Fruit fly (Drosophila melanogaster) whole organism, adult: Measurements from ENCODE around the gene CG32425.
A peak's percentile ranks its signal among the peaks of the same experiment; 100 is the strongest.

Source experiments
- CG11617 ChIP-seq: fragments of 200-800 bp; sonication (Bioruptor generic); optimal IDR thresholded peaks from 2 replicates; lab custom pipeline; 2017; ENCODE audit warnings: mild to moderate bottlenecking, missing biosample characterization, missing genetic modification reagents, missing genetic modification characterization
- CG12768 ChIP-seq: fragments of 200-800 bp; sonication (Bioruptor generic); optimal IDR thresholded peaks from 2 replicates; lab custom pipeline; 2017; ENCODE audit warnings: missing biosample characterization, missing genetic modification characterization, mild to moderate bottlenecking, moderate library complexity, missing genetic modification reagents
- CG14711 ChIP-seq: fragments of 200-800 bp; sonication (Bioruptor generic); optimal IDR thresholded peaks from 2 replicates; lab custom pipeline; 2018; ENCODE audit warnings: missing biosample characterization, mild to moderate bottlenecking, missing genetic modification characterization, moderate library complexity
- CG1620 ChIP-seq: fragments of 200-800 bp; sonication (Bioruptor generic); optimal IDR thresholded peaks from 2 replicates; lab custom pipeline; 2016; ENCODE audit warnings: missing biosample characterization, missing genetic modification characterization
- CG33017 ChIP-seq: fragments of 200-800 bp; sonication (Bioruptor generic); optimal IDR thresholded peaks from 2 replicates; lab custom pipeline; 2018; ENCODE audit warnings: missing biosample characterization, mild to moderate bottlenecking, missing genetic modification characterization, moderate library complexity
- CG5204 ChIP-seq: fragments of 200-800 bp; sonication (Bioruptor generic); optimal IDR thresholded peaks from 2 replicates; lab custom pipeline; 2016; ENCODE audit warnings: missing biosample characterization, missing genetic modification characterization
- CG7045 ChIP-seq: fragments of 200-800 bp; sonication (Bioruptor generic); optimal IDR thresholded peaks from 2 replicates; lab custom pipeline; 2017; ENCODE audit warnings: missing biosample characterization, mild to moderate bottlenecking, missing genetic modification characterization
- CG7101 ChIP-seq: fragments of 200-800 bp; sonication (Bioruptor generic); optimal IDR thresholded peaks from 2 replicates; lab custom pipeline; 2018; ENCODE audit warnings: missing biosample characterization, mild to moderate bottlenecking, missing genetic modification characterization, moderate library complexity
- Clk ChIP-seq: fragments of 200-800 bp; sonication (Bioruptor generic); optimal IDR thresholded peaks from 2 replicates; lab custom pipeline; 2017; ENCODE audit warnings: missing biosample characterization, missing genetic modification characterization
- Crg-1 ChIP-seq: fragments of 200-800 bp; sonication (Bioruptor generic); optimal IDR thresholded peaks from 2 replicates; lab custom pipeline; 2016; ENCODE audit warnings: missing biosample characterization, missing genetic modification characterization
- Hr96 ChIP-seq: fragments of 200-800 bp; sonication (Bioruptor generic); optimal IDR thresholded peaks from 2 replicates; lab custom pipeline; 2016; ENCODE audit warnings: missing biosample characterization, missing genetic modification characterization
- Mnt ChIP-seq: fragments of 200-800 bp; sonication (Bioruptor generic); optimal IDR thresholded peaks from 2 replicates; lab custom pipeline; 2016; ENCODE audit warnings: missing biosample characterization, mild to moderate bottlenecking, missing genetic modification characterization
- bab1 ChIP-seq: fragments of 200-800 bp; sonication (Bioruptor generic); optimal IDR thresholded peaks from 3 replicates; lab custom pipeline; 2019; ENCODE audit warnings: missing biosample characterization, mild to moderate bottlenecking, missing genetic modification characterization, moderate library complexity
- cic ChIP-seq: fragments of 200-800 bp; sonication (Bioruptor generic); optimal IDR thresholded peaks from 2 replicates; lab custom pipeline; 2017; ENCODE audit warnings: missing biosample characterization, mild to moderate bottlenecking, missing genetic modification characterization, moderate library complexity
- cnc ChIP-seq, 2 experiments: fragments of >200 bp; optimal IDR thresholded peaks; 2 replicates each; lab custom pipeline; 2017
- kay ChIP-seq: fragments of 200-800 bp; sonication (Bioruptor generic); peaks from one replicate; lab custom pipeline; 2016; ENCODE audit warnings: missing biosample characterization, missing genetic modification characterization, borderline replicate concordance
- ovo ChIP-seq: fragments of 200-800 bp; sonication (Bioruptor generic); optimal IDR thresholded peaks from 2 replicates; lab custom pipeline; 2016; ENCODE audit warnings: missing biosample characterization, missing genetic modification characterization
- pad ChIP-seq: fragments of 200-800 bp; sonication (Bioruptor generic); optimal IDR thresholded peaks from 3 replicates; lab custom pipeline; 2017; ENCODE audit warnings: missing biosample characterization, missing genetic modification characterization, mild to moderate bottlenecking, moderate library complexity, missing genetic modification reagents
- tj ChIP-seq: fragments of 200-800 bp; sonication (Bioruptor generic); optimal IDR thresholded peaks from 3 replicates; lab custom pipeline; 2017; ENCODE audit warnings: missing biosample characterization, mild to moderate bottlenecking, missing genetic modification characterization, moderate library complexity
- toe ChIP-seq: fragments of 200-800 bp; sonication (Bioruptor generic); optimal IDR thresholded peaks from 2 replicates; lab custom pipeline; 2016; ENCODE audit warnings: missing biosample characterization, missing genetic modification characterization

Gene CG32425

dm6 chr3L:20460383-20460782, 36.7 kb upstream of the CG32425 start, which contains the start of gene mag:
TSS of gene mag (plus strand) at chr3L:20460683.
- TF ChIP-seq CG7101 (tag; lab: Kevin White, UChicago): no peak
- TF ChIP-seq CG5204 (GFP tag; lab: Kevin White, UChicago): no peak
- no peak for TF ChIP-seq Crg-1 (GFP tag; lab: Kevin White, UChicago)
- TF ChIP-seq pad (GFP tag; lab: Kevin White, UChicago): no peak
- TF ChIP-seq cnc (optimal IDR thresholded peaks at IDR 0.05; lab: Kevin White, UChicago): no peak
- no peak for TF ChIP-seq CG33017 (tag; lab: Kevin White, UChicago)
- no peak for TF ChIP-seq kay (GFP tag; lab: Kevin White, UChicago)
- TF ChIP-seq CG1620: no peak

dm6 chr3L:20462391-20462790, 34.7 kb upstream of the CG32425 start:
- no peak for TF ChIP-seq CG7045 (GFP tag; lab: Kevin White, UChicago)
- no peak for TF ChIP-seq pad (GFP tag; lab: Kevin White, UChicago)
- TF ChIP-seq Clk (GFP tag; lab: Kevin White, UChicago): no peak
- TF ChIP-seq CG14711: no peak
- TF ChIP-seq cic (GFP tag; lab: Kevin White, UChicago): no peak
- TF ChIP-seq ovo (GFP tag; lab: Kevin White, UChicago): no peak
- no peak for TF ChIP-seq Hr96 (GFP tag; lab: Kevin White, UChicago)
- no peak for TF ChIP-seq CG12768 (GFP tag; lab: Kevin White, UChicago)
- TF ChIP-seq CG5204 (GFP tag; lab: Kevin White, UChicago): no peak
- no peak for TF ChIP-seq toe (GFP tag; lab: Kevin White, UChicago)
- no peak for TF ChIP-seq cnc (optimal IDR thresholded peaks at IDR 0.05; lab: Kevin White, UChicago)

- TF ChIP-seq CG7101 (tag; lab: Kevin White, UChicago): no peak
- no peak for TF ChIP-seq pad (GFP tag; lab: Kevin White, UChicago)
- TF ChIP-seq ovo (GFP tag; lab: Kevin White, UChicago): no peak
- TF ChIP-seq toe (GFP tag; lab: Kevin White, UChicago): no peak
- no peak for TF ChIP-seq cnc (optimal IDR thresholded peaks at IDR 0.05; lab: Kevin White, UChicago)
- TF ChIP-seq bab1 (GFP tag; lab: Kevin White, UChicago): no peak
- TF ChIP-seq CG33017 (tag; lab: Kevin White, UChicago): no peak
- no peak for TF ChIP-seq Crg-1 (GFP tag; lab: Kevin White, UChicago)
- TF ChIP-seq cic (GFP tag; lab: Kevin White, UChicago): no peak
- TF ChIP-seq Hr96 (GFP tag; lab: Kevin White, UChicago): no peak
- TF ChIP-seq CG14711: no peak
- TF ChIP-seq tj (GFP tag; lab: Kevin White, UChicago): no peak
- TF ChIP-seq Mnt (GFP tag; lab: Kevin White, UChicago): no peak
- TF ChIP-seq CG11617 (GFP tag; lab: Kevin White, UChicago): no peak
Measured at dm6 chr3L:20464677-20465076, 32.4 kb upstream of the CG32425 start, which contains the start of gene atk. TSS of gene atk (minus strand) at chr3L:20464862.

dm6 chr3L:20465941-20466340, 31.2 kb upstream of the CG32425 start, which contains the start of gene CG42764:
TSS of gene CG42764 (minus strand) at chr3L:20466041.
- no peak for TF ChIP-seq CG7045 (GFP tag; lab: Kevin White, UChicago)
- TF ChIP-seq kay (GFP tag; lab: Kevin White, UChicago): no peak
- no peak for TF ChIP-seq CG11617 (GFP tag; lab: Kevin White, UChicago)
- TF ChIP-seq cnc (optimal IDR thresholded peaks at IDR 0.05; lab: Kevin White, UChicago): no peak

- TF ChIP-seq toe (GFP tag; lab: Kevin White, UChicago) (no peak), CG14711 (no peak), Mnt (GFP tag; lab: Kevin White, UChicago) (no peak), Hr96 (GFP tag; lab: Kevin White, UChicago) (no peak), cnc (optimal IDR thresholded peaks at IDR 0.05; lab: Kevin White, UChicago) (no peak), bab1 (GFP tag; lab: Kevin White, UChicago) (no peak), Crg-1 (GFP tag; lab: Kevin White, UChicago) (no peak), ovo (GFP tag; lab: Kevin White, UChicago) (no peak), tj (GFP tag; lab: Kevin White, UChicago) (no peak)
Measured at dm6 chr3L:20466599-20466998, 30.5 kb upstream of the CG32425 start, which contains the start of gene Tdh. TSS of gene Tdh (plus strand) at chr3L:20466944.

dm6 chr3L:20467433-20467832, 29.7 kb upstream of the CG32425 start:
- TF ChIP-seq CG1620: no peak
- no peak for TF ChIP-seq CG11617 (GFP tag; lab: Kevin White, UChicago)
- no peak for TF ChIP-seq cic (GFP tag; lab: Kevin White, UChicago)
- no peak for TF ChIP-seq CG14711
- TF ChIP-seq cnc (optimal IDR thresholded peaks at IDR 0.05; lab: Kevin White, UChicago): no peak
- no peak for TF ChIP-seq CG12768 (GFP tag; lab: Kevin White, UChicago)
- TF ChIP-seq Crg-1 (GFP tag; lab: Kevin White, UChicago): no peak
- no peak for TF ChIP-seq ovo (GFP tag; lab: Kevin White, UChicago)

dm6 chr3L:20470991-20471498, 26.1 kb upstream of the CG32425 start:
- TF ChIP-seq CG12768 (GFP tag; lab: Kevin White, UChicago) (peak; percentile 26), Hr96 (GFP tag; lab: Kevin White, UChicago) (no peak), CG5204 (GFP tag; lab: Kevin White, UChicago) (no peak), Mnt (GFP tag; lab: Kevin White, UChicago) (peak; percentile 30), Clk (GFP tag; lab: Kevin White, UChicago) (peak; percentile 44), ovo (GFP tag; lab: Kevin White, UChicago) (no peak), pad (GFP tag; lab: Kevin White, UChicago) (no peak), cnc (optimal IDR thresholded peaks at IDR 0.05; lab: Kevin White, UChicago) (no peak), tj (GFP tag; lab: Kevin White, UChicago) (peak; percentile 19), toe (GFP tag; lab: Kevin White, UChicago) (no peak), Crg-1 (GFP tag; lab: Kevin White, UChicago) (no peak), kay (GFP tag; lab: Kevin White, UChicago) (peak; percentile 96), CG14711 (no peak), CG11617 (GFP tag; lab: Kevin White, UChicago) (peak; percentile 6), CG7045 (GFP tag; lab: Kevin White, UChicago) (peak; percentile 55), cic (GFP tag; lab: Kevin White, UChicago) (peak; percentile 86), bab1 (GFP tag; lab: Kevin White, UChicago) (no peak), CG33017 (tag; lab: Kevin White, UChicago) (no peak), CG7101 (tag; lab: Kevin White, UChicago) (no peak), CG1620 (no peak)
